Worm (Caenorhabditis elegans) whole organism, early embryonic: ENCODE measurements around the gene hlh-28.
A peak's percentile ranks its signal among the peaks of the same experiment; 100 is the strongest.

Experiments
- B0310.2 ChIP-seq: sonication (generic microtip); optimal IDR thresholded peaks from 2 replicates; lab custom pipeline; 2016; ENCODE audit warnings: mild to moderate bottlenecking, missing genetic modification characterization, missing compliant biosample characterization
- F13C5.2 ChIP-seq: sonication (generic microtip); optimal IDR thresholded peaks from 2 replicates; lab custom pipeline; 2017; ENCODE audit warnings: mild to moderate bottlenecking, missing genetic modification characterization, inconsistent platforms, missing compliant biosample characterization
- aly-1 ChIP-seq: sonication (generic microtip); optimal IDR thresholded peaks from 2 replicates; lab custom pipeline; 2016; ENCODE audit warnings: missing genetic modification characterization, missing compliant biosample characterization
- ama-1 ChIP-seq: fragments of 150-350 bp; optimal IDR thresholded peaks from 2 replicates; lab custom pipeline; 2014
- ceh-13 ChIP-seq: fragments of 200-800 bp; sonication (Bioruptor generic); optimal IDR thresholded peaks from 2 replicates; lab custom pipeline; 2018; ENCODE audit warnings: mild to moderate bottlenecking, missing genetic modification characterization, missing compliant biosample characterization
- ceh-36 ChIP-seq: sonication (generic microtip); optimal IDR thresholded peaks from 2 replicates; lab custom pipeline; 2016; ENCODE audit warnings: missing genetic modification characterization, inconsistent platforms, missing compliant biosample characterization
- ets-7 ChIP-seq: sonication (generic microtip); optimal IDR thresholded peaks from 2 replicates; lab custom pipeline; 2016; ENCODE audit warnings: missing genotype, missing genetic modification characterization, missing compliant biosample characterization
- flt-1 ChIP-seq: fragments of 200-800 bp; sonication (Bioruptor generic); IDR thresholded peaks from 2 replicates; pipeline ENCODE4 v1.3.6; 2022; ENCODE audit warnings: missing genetic modification characterization, missing compliant biosample characterization
- hmbx-1 ChIP-seq: sonication (generic microtip); optimal IDR thresholded peaks from 2 replicates; lab custom pipeline; 2016; ENCODE audit warnings: mild to moderate bottlenecking, missing genetic modification characterization, missing compliant biosample characterization
- hmg-4 ChIP-seq: fragments of 200-800 bp; sonication (Bioruptor generic); optimal IDR thresholded peaks from 2 replicates; lab custom pipeline; 2018; ENCODE audit warnings: mild to moderate bottlenecking, missing genetic modification characterization, missing compliant biosample characterization
- hnd-1 ChIP-seq: sonication (generic microtip); optimal IDR thresholded peaks from 2 replicates; lab custom pipeline; 2016; ENCODE audit warnings: missing genetic modification characterization, missing compliant biosample characterization
- pes-1 ChIP-seq: fragments of 200-800 bp; sonication (Bioruptor generic); IDR thresholded peaks from 2 replicates; pipeline ENCODE4 v1.3.6; 2022; ENCODE audit warnings: missing genetic modification reagents, missing genetic modification characterization, missing compliant biosample characterization
- scrt-1 ChIP-seq: fragments of 200-800 bp; sonication (Bioruptor generic); IDR thresholded peaks from 2 replicates; pipeline ENCODE4 v1.3.6; 2022; ENCODE audit warnings: missing genetic modification characterization, missing compliant biosample characterization

ce11 chrX:17513507-17514113, 37.2 kb upstream of the hlh-28 start, which contains the start of gene nhr-1:
- TF ChIP-seq ama-1 (no peak), B0310.2 (tag; lab: Kevin White, UChicago) (no peak), hnd-1 (tag; lab: Kevin White, UChicago) (no peak), ets-7 (tag; lab: Kevin White, UChicago) (peak; percentile 6), ceh-36 (tag; lab: Kevin White, UChicago) (no peak), flt-1 (GFP tag; lab: Robert Waterston, UW) (no peak), hmg-4 (GFP tag; lab: Kevin White, UChicago) (peak; percentile 85), ceh-13 (GFP tag; lab: Kevin White, UChicago) (no peak), scrt-1 (no peak), F13C5.2 (tag; lab: Kevin White, UChicago) (peak; percentile 36), aly-1 (tag; lab: Kevin White, UChicago) (peak; percentile 20), hmbx-1 (tag; lab: Kevin White, UChicago) (no peak), pes-1 (no peak)
